Fruit fly (Drosophila melanogaster): ENCODE results near the gene CG11068.

- peak; percentile 80 for TF ChIP-seq CG15336 (GFP tag; IDR thresholded peaks at IDR 0.05)
- no peak for TF ChIP-seq CG34406 (GFP tag; optimal IDR thresholded peaks at IDR 0.05)
- no peak for TF ChIP-seq Lpt (GFP tag; optimal IDR thresholded peaks at IDR 0.05)
- TF ChIP-seq CG6854 (GFP tag; optimal IDR thresholded peaks at IDR 0.05): peak; percentile 63
- no peak for TF ChIP-seq CG4318 (GFP tag; optimal IDR thresholded peaks at IDR 0.05)
- TF ChIP-seq Hr39 (GFP tag; optimal IDR thresholded peaks at IDR 0.05): no peak
- no peak for TF ChIP-seq Smox (GFP tag; optimal IDR thresholded peaks at IDR 0.05)
- TF ChIP-seq CG10631 (GFP tag; optimal IDR thresholded peaks at IDR 0.05): no peak
Measured at dm6 chrX:13986496-13986895, 31.5 kb downstream of the CG11068 start.
